Fruit fly (Drosophila melanogaster): Measurements from ENCODE around the gene CG18598.

dm6 chr3R:18298900-18299321 is 48.0 kb downstream of the CG18598 start, which contains the start of gene Dlc90F:
- TF ChIP-seq psq (optimal IDR thresholded peaks at IDR 0.05) (no peak), Myc (optimal IDR thresholded peaks at IDR 0.05) (no peak), ttk (optimal IDR thresholded peaks at IDR 0.05) (no peak), insv (optimal IDR thresholded peaks at IDR 0.05) (no peak), h (optimal IDR thresholded peaks at IDR 0.05) (no peak)
